Fruit fly (Drosophila melanogaster) whole organism, embryonic: ENCODE results near the gene CG5377.
A peak's percentile ranks its signal among the peaks of the same experiment; 100 is the strongest.

Experiments used
- ATbp ChIP-seq: fragments of 200-800 bp; sonication (Bioruptor generic); optimal IDR thresholded peaks from 2 replicates; lab custom pipeline; 2017; ENCODE audit warnings: missing biosample characterization, mild to moderate bottlenecking, missing genetic modification characterization, missing genetic modification reagents
- CG11456 ChIP-seq: fragments of 200-800 bp; sonication (Bioruptor generic); IDR thresholded peaks from 3 replicates; pipeline ENCODE4 v1.3.6; 2022; ENCODE audit warnings: missing biosample characterization, missing genetic modification characterization
- CG11504 ChIP-seq: fragments of 200-800 bp; sonication (Bioruptor generic); optimal IDR thresholded peaks from 3 replicates; lab custom pipeline; 2019; ENCODE audit warnings: missing biosample characterization, mild to moderate bottlenecking, missing genetic modification characterization, moderate library complexity
- CG13123 ChIP-seq: fragments of 200-800 bp; sonication (Bioruptor generic); optimal IDR thresholded peaks from 2 replicates; lab custom pipeline; 2016; ENCODE audit warnings: missing biosample characterization, missing genetic modification characterization
- CG13296 ChIP-seq: fragments of 200-800 bp; sonication (Bioruptor generic); optimal IDR thresholded peaks from 3 replicates; lab custom pipeline; 2018; ENCODE audit warnings: missing biosample characterization, mild to moderate bottlenecking, missing genetic modification characterization
- CG15269 ChIP-seq: fragments of 200-800 bp; sonication (Bioruptor generic); optimal IDR thresholded peaks from 2 replicates; lab custom pipeline; 2018; ENCODE audit warnings: missing biosample characterization, mild to moderate bottlenecking, missing genetic modification characterization, moderate library complexity
- CG15479 ChIP-seq: fragments of 200-800 bp; sonication (Bioruptor generic); optimal IDR thresholded peaks from 3 replicates; lab custom pipeline; 2019; ENCODE audit warnings: missing biosample characterization, mild to moderate bottlenecking, missing genetic modification characterization, moderate library complexity
- CG1832 ChIP-seq: fragments of 200-800 bp; sonication (Bioruptor generic); optimal IDR thresholded peaks from 2 replicates; lab custom pipeline; 2017; ENCODE audit warnings: missing biosample characterization, mild to moderate bottlenecking, missing genetic modification characterization, inconsistent platforms
- CG2116 ChIP-seq: fragments of 200-800 bp; sonication (Bioruptor generic); optimal IDR thresholded peaks from 3 replicates; lab custom pipeline; 2018; ENCODE audit warnings: missing biosample characterization, mild to moderate bottlenecking, missing genetic modification characterization
- CG30020 ChIP-seq: fragments of 200-800 bp; optimal IDR thresholded peaks from 2 replicates; lab custom pipeline; 2019; ENCODE audit warnings: missing biosample characterization, mild to moderate bottlenecking, missing genetic modification characterization, moderate library complexity
- CG30431 ChIP-seq: fragments of 200-800 bp; sonication (Bioruptor generic); optimal IDR thresholded peaks from 2 replicates; lab custom pipeline; 2017; ENCODE audit warnings: missing biosample characterization, missing genetic modification characterization
- CG4328 ChIP-seq: fragments of 200-800 bp; sonication (Bioruptor generic); optimal IDR thresholded peaks from 3 replicates; lab custom pipeline; 2017; ENCODE audit warnings: missing biosample characterization, missing genetic modification reagents, missing genetic modification characterization
- CG43689 ChIP-seq: fragments of 200-800 bp; sonication (Bioruptor generic); IDR thresholded peaks from 2 replicates; pipeline ENCODE4 v1.3.6; 2022; ENCODE audit warnings: missing biosample characterization, missing genetic modification characterization
- CG4617 ChIP-seq: fragments of 200-800 bp; sonication (Bioruptor generic); optimal IDR thresholded peaks from 3 replicates; lab custom pipeline; 2016; ENCODE audit warnings: missing biosample characterization, missing genetic modification characterization, borderline replicate concordance
- CG7786 ChIP-seq: fragments of 200-800 bp; sonication (Bioruptor generic); optimal IDR thresholded peaks from 2 replicates; lab custom pipeline; 2016; ENCODE audit warnings: missing biosample characterization, missing genetic modification characterization
- CG7963 ChIP-seq: fragments of 200-800 bp; sonication (Bioruptor generic); IDR thresholded peaks from 3 replicates; pipeline ENCODE4 v1.3.6; 2022; ENCODE audit warnings: missing biosample characterization, missing genetic modification characterization; ENCODE audit not compliant: partially characterized antibody
- CHES-1-like ChIP-seq: fragments of 200-800 bp; sonication (Bioruptor generic); optimal IDR thresholded peaks from 2 replicates; lab custom pipeline; 2016; ENCODE audit warnings: missing biosample characterization, missing genetic modification characterization
- D19B ChIP-seq: fragments of 200-800 bp; sonication (Bioruptor generic); optimal IDR thresholded peaks from 2 replicates; lab custom pipeline; 2017; ENCODE audit warnings: missing biosample characterization, mild to moderate bottlenecking, missing genetic modification characterization
- Dad ChIP-seq: fragments of 200-800 bp; sonication (Bioruptor generic); optimal IDR thresholded peaks from 3 replicates; lab custom pipeline; 2016; ENCODE audit warnings: missing biosample characterization, missing genetic modification characterization
- Dref ChIP-seq: fragments of 200-800 bp; sonication (Bioruptor generic); IDR thresholded peaks from 2 replicates; pipeline ENCODE4 v1.3.6; 2022; ENCODE audit warnings: missing biosample characterization, missing genetic modification characterization
- Ets97D ChIP-seq: fragments of 200-800 bp; sonication (Bioruptor generic); optimal IDR thresholded peaks from 3 replicates; lab custom pipeline; 2016; ENCODE audit warnings: missing biosample characterization, missing genetic modification characterization
- H15 ChIP-seq: fragments of 200-800 bp; sonication (Bioruptor generic); IDR thresholded peaks from 3 replicates; pipeline ENCODE4 v1.3.6; 2022; ENCODE audit warnings: missing biosample characterization, missing genetic modification characterization
- HLH4C ChIP-seq: fragments of 200-800 bp; sonication (Bioruptor generic); IDR thresholded peaks from 3 replicates; pipeline ENCODE4 v1.3.6; 2022; ENCODE audit warnings: missing biosample characterization, missing genetic modification characterization; ENCODE audit not compliant: partially characterized antibody
- HmgZ ChIP-seq: fragments of 200-800 bp; sonication (Bioruptor generic); optimal IDR thresholded peaks from 2 replicates; lab custom pipeline; 2018; ENCODE audit warnings: missing biosample characterization, mild to moderate bottlenecking, missing genetic modification characterization
- Meics ChIP-seq: fragments of 200-800 bp; sonication (Bioruptor generic); optimal IDR thresholded peaks from 2 replicates; lab custom pipeline; 2017; ENCODE audit warnings: missing biosample characterization, mild to moderate bottlenecking, missing genetic modification characterization
- Rfx ChIP-seq: fragments of 200-800 bp; sonication (Bioruptor generic); IDR thresholded peaks from 2 replicates; pipeline ENCODE4 v1.3.6; 2022; ENCODE audit warnings: missing biosample characterization, missing genetic modification characterization
- Side ChIP-seq: fragments of 200-800 bp; sonication (Bioruptor generic); optimal IDR thresholded peaks from 2 replicates; lab custom pipeline; 2016; ENCODE audit warnings: missing biosample characterization, missing genetic modification characterization
- Sox102F ChIP-seq: fragments of 200-800 bp; sonication (Bioruptor generic); optimal IDR thresholded peaks from 2 replicates; lab custom pipeline; 2018; ENCODE audit warnings: missing biosample characterization, mild to moderate bottlenecking, missing genetic modification characterization, moderate library complexity
- bab2 ChIP-seq: fragments of 200-800 bp; sonication (Bioruptor generic); optimal IDR thresholded peaks from 2 replicates; lab custom pipeline; 2016; ENCODE audit warnings: missing biosample characterization, missing genetic modification characterization
- corto ChIP-seq: fragments of 200-800 bp; sonication (Bioruptor generic); optimal IDR thresholded peaks from 2 replicates; lab custom pipeline; 2016; ENCODE audit warnings: missing biosample characterization, mild to moderate bottlenecking, missing genetic modification characterization, moderate library complexity
- crc ChIP-seq: fragments of 200-800 bp; sonication (Bioruptor generic); optimal IDR thresholded peaks from 2 replicates; lab custom pipeline; 2016; ENCODE audit warnings: missing biosample characterization, missing genetic modification characterization
- crp ChIP-seq, 2 experiments: fragments of 200-800 bp; sonication (Bioruptor generic); optimal IDR thresholded peaks; 2 replicates in 1 of 2; 3 replicates in 1 of 2; lab custom pipeline; 2017; ENCODE audit warnings: missing biosample characterization in 2 of 2, missing genetic modification characterization in 2 of 2, mild to moderate bottlenecking in 1 of 2, moderate library complexity in 1 of 2
- cwo ChIP-seq: fragments of 200-800 bp; sonication (Bioruptor generic); optimal IDR thresholded peaks from 3 replicates; lab custom pipeline; 2017; ENCODE audit warnings: missing biosample characterization, missing genetic modification characterization, mild to moderate bottlenecking, moderate library complexity, missing genetic modification reagents
- dati ChIP-seq: fragments of 200-800 bp; sonication (Bioruptor generic); IDR thresholded peaks from 2 replicates; pipeline ENCODE4 v1.3.6; 2022; ENCODE audit warnings: missing biosample characterization, missing genetic modification characterization
- dm ChIP-seq: fragments of 200-800 bp; sonication (Bioruptor generic); optimal IDR thresholded peaks from 3 replicates; lab custom pipeline; 2016; ENCODE audit warnings: missing biosample characterization, missing genetic modification characterization
- emc ChIP-seq: fragments of 200-800 bp; sonication (Bioruptor generic); optimal IDR thresholded peaks from 2 replicates; lab custom pipeline; 2016; ENCODE audit warnings: missing biosample characterization, missing genetic modification characterization
- exex ChIP-seq: fragments of 200-800 bp; sonication (Bioruptor generic); optimal IDR thresholded peaks from 4 replicates; lab custom pipeline; 2018; ENCODE audit warnings: missing biosample characterization, mild to moderate bottlenecking, missing genetic modification characterization, moderate library complexity
- fu2 ChIP-seq: fragments of 200-800 bp; sonication (Bioruptor generic); optimal IDR thresholded peaks from 2 replicates; lab custom pipeline; 2016; ENCODE audit warnings: missing biosample characterization, missing genetic modification characterization
- gcm2 ChIP-seq: fragments of 200-800 bp; sonication (Bioruptor generic); optimal IDR thresholded peaks from 2 replicates; lab custom pipeline; 2016; ENCODE audit warnings: missing biosample characterization, missing genetic modification characterization
- gfzf ChIP-seq: fragments of 200-800 bp; sonication (Bioruptor generic); optimal IDR thresholded peaks from 2 replicates; lab custom pipeline; 2016; ENCODE audit warnings: missing biosample characterization, mild to moderate bottlenecking, missing genetic modification characterization, moderate library complexity
- gsb ChIP-seq: fragments of 200-800 bp; sonication (Bioruptor generic); IDR thresholded peaks from 2 replicates; pipeline ENCODE4 v1.3.6; 2022; ENCODE audit warnings: missing biosample characterization, missing genetic modification characterization
- jigr1 ChIP-seq: fragments of 200-800 bp; sonication (Bioruptor generic); IDR thresholded peaks from 3 replicates; pipeline ENCODE4 v1.3.6; 2022; ENCODE audit warnings: missing biosample characterization, missing genetic modification characterization
- kay ChIP-seq: fragments of 200-800 bp; sonication (Bioruptor generic); optimal IDR thresholded peaks from 2 replicates; lab custom pipeline; 2016; ENCODE audit warnings: missing biosample characterization, missing genetic modification characterization
- pzg ChIP-seq: fragments of 200-800 bp; sonication (Bioruptor generic); optimal IDR thresholded peaks from 3 replicates; lab custom pipeline; 2018; ENCODE audit warnings: missing biosample characterization, mild to moderate bottlenecking, missing genetic modification characterization, moderate library complexity
- run ChIP-seq: fragments of 200-800 bp; sonication (Bioruptor generic); optimal IDR thresholded peaks from 3 replicates; lab custom pipeline; 2018; ENCODE audit warnings: missing biosample characterization, mild to moderate bottlenecking, missing genetic modification characterization
- sens ChIP-seq: fragments of 200-800 bp; sonication (Bioruptor generic); peaks from one replicate; lab custom pipeline; 2016; ENCODE audit warnings: missing biosample characterization, missing genetic modification characterization
- sim ChIP-seq: fragments of 200-800 bp; sonication (Bioruptor generic); IDR thresholded peaks from 2 replicates; pipeline ENCODE4 v1.3.6; 2022; ENCODE audit warnings: missing biosample characterization, missing genetic modification characterization
- slou ChIP-seq: fragments of 200-800 bp; sonication (Bioruptor generic); optimal IDR thresholded peaks from 3 replicates; lab custom pipeline; 2016; ENCODE audit warnings: missing biosample characterization, missing genetic modification characterization
- sna ChIP-seq: fragments of 200-800 bp; sonication (Bioruptor generic); IDR thresholded peaks from 2 replicates; pipeline ENCODE4 v1.3.6; 2022; ENCODE audit warnings: missing biosample characterization, missing genetic modification characterization; ENCODE audit not compliant: partially characterized antibody
- twi ChIP-seq: fragments of 200-800 bp; optimal IDR thresholded peaks from 2 replicates; lab custom pipeline; 2019; ENCODE audit warnings: missing biosample characterization, mild to moderate bottlenecking, missing genetic modification characterization, moderate library complexity
- unc-4 ChIP-seq: fragments of 200-800 bp; sonication (Bioruptor generic); IDR thresholded peaks from 2 replicates; pipeline ENCODE4 v1.3.6; 2022; ENCODE audit warnings: missing biosample characterization, missing genetic modification characterization; ENCODE audit not compliant: partially characterized antibody

CG5377 gene

DNA sequence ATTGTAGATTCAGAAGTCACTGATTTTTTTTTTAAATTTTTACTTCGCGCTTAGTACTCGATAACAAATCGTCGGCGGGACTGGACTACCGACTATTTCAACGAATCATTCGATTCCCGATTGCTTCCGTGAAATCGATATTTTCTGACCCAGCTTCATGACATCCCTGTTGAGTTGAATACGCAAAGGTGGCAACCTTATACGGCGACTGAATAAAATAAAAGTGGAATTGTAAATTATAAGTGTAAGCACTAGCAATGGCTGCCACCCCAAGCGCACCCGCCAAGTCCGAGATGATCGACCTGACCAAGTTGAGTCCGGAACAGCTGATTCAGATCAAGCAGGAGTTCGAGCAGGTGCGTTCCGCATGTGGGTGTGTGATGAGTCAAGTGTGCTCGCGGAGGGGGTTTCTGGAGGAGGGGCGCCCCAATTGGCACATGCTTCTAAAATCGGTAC is 19.1 kb upstream of the CG5377 start, which contains the start of gene Pfdn5 (continued):
- TF ChIP-seq HLH4C (GFP tag; lab: Robert Waterston, UW) (peak; percentile 93), twi (tag; lab: Kevin White, UChicago) (no peak), CG4617 (GFP tag; lab: Kevin White, UChicago) (peak; percentile 94), unc-4 (GFP tag; lab: Robert Waterston, UW) (peak; percentile 78), CG43689 (GFP tag; lab: Robert Waterston, UW) (no peak), CG30431 (GFP tag; lab: Kevin White, UChicago) (no peak), CG30020 (tag; lab: Kevin White, UChicago) (no peak), CG7963 (peak; percentile 89), slou (GFP tag; lab: Kevin White, UChicago) (no peak), gcm2 (GFP tag; lab: Kevin White, UChicago) (no peak), fu2 (GFP tag; lab: Kevin White, UChicago) (peak; percentile 5), crc (GFP tag; lab: Kevin White, UChicago) (no peak), Rfx (GFP tag; lab: Robert Waterston, UW) (no peak), CG15479 (no peak), gfzf (GFP tag; lab: Kevin White, UChicago) (peak; percentile 38), CG1832 (GFP tag; lab: Kevin White, UChicago) (no peak), gsb (GFP tag; lab: Robert Waterston, UW) (no peak), CG11456 (no peak), dati (GFP tag; lab: Robert Waterston, UW) (no peak), HmgZ (tag; lab: Kevin White, UChicago) (peak; percentile 73), sens (GFP tag; lab: Kevin White, UChicago) (peak; percentile 75), emc (GFP tag; lab: Kevin White, UChicago) (no peak), jigr1 (no peak), dm (GFP tag; lab: Kevin White, UChicago) (peak; percentile 73), Sox102F (GFP tag; lab: Kevin White, UChicago) (no peak), D19B (GFP tag; lab: Kevin White, UChicago) (no peak), CG7786 (GFP tag; lab: Kevin White, UChicago) (no peak), Dad (GFP tag; lab: Kevin White, UChicago) (no peak), crp (GFP tag; optimal IDR thresholded peaks at IDR 0.05; lab: Kevin White, UChicago) (peak in 1 of 2 experiments; percentile 38), Side (no peak), CG4328 (GFP tag; lab: Kevin White, UChicago) (no peak), H15 (GFP tag; lab: Robert Waterston, UW) (no peak), CG13296 (GFP tag; lab: Kevin White, UChicago) (no peak), bab2 (GFP tag; lab: Kevin White, UChicago) (no peak), CG11504 (tag; lab: Kevin White, UChicago) (no peak), run (tag; lab: Kevin White, UChicago) (no peak), CG15269 (tag; lab: Kevin White, UChicago) (no peak), CG2116 (GFP tag; lab: Kevin White, UChicago) (peak; percentile 98), corto (GFP tag; lab: Kevin White, UChicago) (no peak), Meics (GFP tag; lab: Kevin White, UChicago) (no peak), Dref (GFP tag; lab: Robert Waterston, UW) (peak; percentile 98), CHES-1-like (peak; percentile 26), Ets97D (peak; percentile 78), exex (tag; lab: Kevin White, UChicago) (no peak), CG13123 (GFP tag; lab: Kevin White, UChicago) (no peak), cwo (GFP tag; lab: Kevin White, UChicago) (no peak), ATbp (no peak), pzg (GFP tag; lab: Kevin White, UChicago) (peak; percentile 93), sna (GFP tag; lab: Robert Waterston, UW) (peak; percentile 81), sim (GFP tag; lab: Robert Waterston, UW) (no peak), kay (GFP tag; lab: Kevin White, UChicago) (peak; percentile 93)
